Worm (Caenorhabditis elegans) whole organism, L4/young adult: ENCODE data around the gene nhr-163.

Experiments used
- W03F9.2 ChIP-seq: fragments of 150-350 bp; optimal IDR thresholded peaks from 2 replicates; lab custom pipeline; 2014; ENCODE audit warnings: missing biosample characterization, missing genetic modification characterization
- him-1 ChIP-seq: sonication (generic microtip); optimal IDR thresholded peaks from 2 replicates; lab custom pipeline; 2016; ENCODE audit warnings: missing genotype, missing genetic modification reagents, missing genetic modification characterization, missing compliant biosample characterization

ce11 chrV:6953797-6954196 is 32.0 kb downstream of the nhr-163 start, which contains the start of gene srg-31:
- TF ChIP-seq him-1 (tag; lab: Kevin White, UChicago): no peak
- TF ChIP-seq W03F9.2 (tag; lab: Kevin White, UChicago): no peak
